Fruit fly (Drosophila melanogaster): ENCODE data around the gene CG11920.

dm6 chr3R:25056016-25056415, 18.7 kb upstream of the CG11920 start, which contains the start of the genes CG31111 and stac:
- TF ChIP-seq Eip75B (GFP tag; optimal IDR thresholded peaks at IDR 0.05): no peak
- TF ChIP-seq Sox102F (GFP tag; optimal IDR thresholded peaks at IDR 0.05): no peak
- no peak for TF ChIP-seq Hr39 (GFP tag; optimal IDR thresholded peaks at IDR 0.05)
- TF ChIP-seq achi (GFP tag; optimal IDR thresholded peaks at IDR 0.05): no peak
- no peak for TF ChIP-seq fd85E (GFP tag; optimal IDR thresholded peaks at IDR 0.05)
- TF ChIP-seq CG3032 (tag; optimal IDR thresholded peaks at IDR 0.05): no peak
- no peak for TF ChIP-seq OdsH (GFP tag; optimal IDR thresholded peaks at IDR 0.05)

All from whole organism, prepupa.